Fruit fly (Drosophila melanogaster) whole organism, wandering third instar larva: Measurements from ENCODE around the gene CG13931.

Experiments
- Abd-B ChIP-seq: fragments of >200 bp; optimal IDR thresholded peaks from 2 replicates; lab custom pipeline; 2017; ENCODE audit warnings: missing biosample characterization, missing genetic modification characterization
- CG32264 ChIP-seq: fragments of 200-800 bp; sonication (Bioruptor generic); optimal IDR thresholded peaks from 2 replicates; lab custom pipeline; 2016; ENCODE audit warnings: missing biosample characterization, missing genetic modification characterization
- CG9705 ChIP-seq: fragments of 200-800 bp; sonication (Bioruptor generic); optimal IDR thresholded peaks from 2 replicates; lab custom pipeline; 2018; ENCODE audit warnings: missing biosample characterization, mild to moderate bottlenecking, missing genetic modification characterization
- CrebA ChIP-seq: fragments of 200-800 bp; sonication (Bioruptor generic); optimal IDR thresholded peaks from 2 replicates; lab custom pipeline; 2016; ENCODE audit warnings: missing biosample characterization, mild to moderate bottlenecking, missing genetic modification characterization, borderline replicate concordance
- Dfd ChIP-seq: fragments of >200 bp; optimal IDR thresholded peaks from 2 replicates; lab custom pipeline; 2017; ENCODE audit warnings: missing biosample characterization, missing genetic modification characterization
- Dif ChIP-seq: fragments of 200-275, 200-300 bp; sonication (Bioruptor generic); optimal IDR thresholded peaks from 2 replicates; lab custom pipeline; 2018; ENCODE audit warnings: missing biosample characterization, missing genetic modification characterization; ENCODE audit not compliant: partially characterized antibody
- GATAd ChIP-seq: sonication (Bioruptor generic); optimal IDR thresholded peaks from 2 replicates; lab custom pipeline; 2016; ENCODE audit warnings: missing biosample characterization, missing genetic modification characterization
- HLH106 ChIP-seq: fragments of 200-800 bp; optimal IDR thresholded peaks from 3 replicates; lab custom pipeline; 2019; ENCODE audit warnings: missing biosample characterization, mild to moderate bottlenecking, missing genetic modification characterization, moderate library complexity
- Hnf4 ChIP-seq: fragments of 200-800 bp; sonication (Bioruptor generic); optimal IDR thresholded peaks from 2 replicates; lab custom pipeline; 2016; ENCODE audit warnings: missing biosample characterization, mild to moderate bottlenecking, missing genetic modification characterization
- Hr78 ChIP-seq: fragments of >200 bp; optimal IDR thresholded peaks from 2 replicates; lab custom pipeline; 2017; ENCODE audit warnings: missing biosample characterization, missing genetic modification characterization
- Hr83 ChIP-seq: fragments of 200-300 bp; sonication (Bioruptor generic); optimal IDR thresholded peaks from 2 replicates; lab custom pipeline; 2016; ENCODE audit warnings: missing biosample characterization, mild to moderate bottlenecking, missing genetic modification characterization, moderate library complexity; ENCODE audit not compliant: poor library complexity, severe bottlenecking
- Jra ChIP-seq: sonication (Bioruptor generic); optimal IDR thresholded peaks from 2 replicates; lab custom pipeline; 2016; ENCODE audit warnings: missing biosample characterization, missing genetic modification characterization
- Mio ChIP-seq: sonication (Bioruptor generic); optimal IDR thresholded peaks from 2 replicates; lab custom pipeline; 2016; ENCODE audit warnings: missing biosample characterization, missing genetic modification characterization
- Myc ChIP-seq: fragments of >200 bp; optimal IDR thresholded peaks from 2 replicates; lab custom pipeline; 2017
- N ChIP-seq: fragments of >200 bp; optimal IDR thresholded peaks from 2 replicates; lab custom pipeline; 2018; ENCODE audit warnings: missing biosample characterization, missing external identifiers, missing genetic modification characterization
- OdsH ChIP-seq: fragments of 200-800 bp; sonication (Bioruptor generic); optimal IDR thresholded peaks from 2 replicates; lab custom pipeline; 2016; ENCODE audit warnings: missing biosample characterization, mild to moderate bottlenecking, missing genetic modification characterization
- Rel ChIP-seq, 2 experiments: fragments of 200-800 bp; sonication (Bioruptor generic) in 1 of 2; optimal IDR thresholded peaks; 2 replicates in 1 of 2; 3 replicates in 1 of 2; lab custom pipeline; 2016 to 2019; ENCODE audit warnings: mild to moderate bottlenecking in 2 of 2, missing biosample characterization in 2 of 2, missing genetic modification characterization in 2 of 2, moderate library complexity in 1 of 2
- Sp1 ChIP-seq: fragments of 200-800 bp; sonication (Bioruptor generic); optimal IDR thresholded peaks from 3 replicates; lab custom pipeline; 2019; ENCODE audit warnings: missing biosample characterization, mild to moderate bottlenecking, missing genetic modification characterization, moderate library complexity
- Vsx2 ChIP-seq: fragments of 200-300, 225-300 bp; sonication (Bioruptor generic); optimal IDR thresholded peaks from 2 replicates; lab custom pipeline; 2018; ENCODE audit warnings: missing biosample characterization, missing genetic modification characterization; ENCODE audit not compliant: partially characterized antibody
- br ChIP-seq: fragments of 200-800 bp; sonication (Bioruptor generic); optimal IDR thresholded peaks from 2 replicates; lab custom pipeline; 2016; ENCODE audit warnings: missing biosample characterization, missing genetic modification characterization
- brk ChIP-seq: fragments of 200-800 bp; sonication (Bioruptor generic); optimal IDR thresholded peaks from 2 replicates; lab custom pipeline; 2016; ENCODE audit warnings: missing biosample characterization, mild to moderate bottlenecking, missing genetic modification characterization
- dl ChIP-seq, 2 experiments: fragments of 175-275, 200-275 bp in 1 of 2; fragments of 200-275 bp in 1 of 2; sonication (Bioruptor generic); optimal IDR thresholded peaks; lab custom pipeline; 2018; ENCODE audit warnings: mild to moderate bottlenecking in 2 of 2, missing biosample characterization in 2 of 2, missing genetic modification characterization in 2 of 2, moderate library complexity in 2 of 2; ENCODE audit not compliant: partially characterized antibody in 2 of 2, insufficient read depth in 1 of 2
- dmrt93B ChIP-seq: fragments of 200-800 bp; sonication (Bioruptor generic); optimal IDR thresholded peaks from 2 replicates; lab custom pipeline; 2018; ENCODE audit warnings: missing biosample characterization, mild to moderate bottlenecking, missing genetic modification characterization
- dsf ChIP-seq: sonication (Bioruptor generic); optimal IDR thresholded peaks from 2 replicates; lab custom pipeline; 2016; ENCODE audit warnings: missing biosample characterization, missing genetic modification characterization, borderline replicate concordance
- ey ChIP-seq: fragments of 200-800 bp; sonication (Bioruptor generic); optimal IDR thresholded peaks from 2 replicates; lab custom pipeline; 2016; ENCODE audit warnings: missing biosample characterization, missing genetic modification characterization
- foxo ChIP-seq, 2 experiments: fragments of 200-800 bp; sonication (Bioruptor generic); optimal IDR thresholded peaks; 2 replicates in 1 of 2; 3 replicates in 1 of 2; lab custom pipeline; 2016 to 2017; ENCODE audit warnings: missing biosample characterization in 2 of 2, missing genetic modification characterization in 2 of 2
- fru ChIP-seq: fragments of 200-800 bp; sonication (Bioruptor generic); optimal IDR thresholded peaks from 3 replicates; lab custom pipeline; 2016; ENCODE audit warnings: missing biosample characterization, mild to moderate bottlenecking, missing genetic modification characterization
- h ChIP-seq: fragments of 200-800 bp; sonication (Bioruptor generic); optimal IDR thresholded peaks from 3 replicates; lab custom pipeline; 2016; ENCODE audit warnings: missing biosample characterization, mild to moderate bottlenecking, missing genetic modification characterization
- jim ChIP-seq: fragments of 175-275, 200-325 bp; sonication (Bioruptor generic); optimal IDR thresholded peaks from 2 replicates; lab custom pipeline; 2016; ENCODE audit warnings: missing biosample characterization, mild to moderate bottlenecking, missing genetic modification characterization
- lola ChIP-seq: fragments of >200 bp; optimal IDR thresholded peaks from 2 replicates; lab custom pipeline; 2017; ENCODE audit warnings: missing biosample characterization, missing genetic modification characterization
- pan ChIP-seq: fragments of >200 bp; optimal IDR thresholded peaks from 2 replicates; lab custom pipeline; 2017
- psq ChIP-seq: fragments of 200-800 bp; sonication (Bioruptor generic); optimal IDR thresholded peaks from 3 replicates; lab custom pipeline; 2017; ENCODE audit warnings: missing biosample characterization, mild to moderate bottlenecking, missing genetic modification characterization, moderate library complexity
- rgr ChIP-seq: fragments of 200-800 bp; sonication (Bioruptor generic); optimal IDR thresholded peaks from 3 replicates; lab custom pipeline; 2016; ENCODE audit warnings: missing biosample characterization, mild to moderate bottlenecking, missing genetic modification characterization
- sage ChIP-seq: fragments of 200-800 bp; sonication (Bioruptor generic); optimal IDR thresholded peaks from 2 replicates; lab custom pipeline; 2016; ENCODE audit warnings: missing biosample characterization, mild to moderate bottlenecking, missing genetic modification characterization
- sv ChIP-seq: fragments of 200-800 bp; sonication (Bioruptor generic); optimal IDR thresholded peaks from 3 replicates; lab custom pipeline; 2016; ENCODE audit warnings: missing biosample characterization, missing genetic modification characterization
- tai ChIP-seq: sonication (Bioruptor generic); optimal IDR thresholded peaks from 2 replicates; lab custom pipeline; 2016; ENCODE audit warnings: missing biosample characterization, missing genetic modification characterization
- usp ChIP-seq: fragments of >200 bp; optimal IDR thresholded peaks from 2 replicates; lab custom pipeline; 2017; ENCODE audit warnings: missing biosample characterization, missing genetic modification characterization
- woc ChIP-seq: sonication (Bioruptor generic); optimal IDR thresholded peaks from 2 replicates; lab custom pipeline; 2016; ENCODE audit warnings: missing biosample characterization, mild to moderate bottlenecking, missing genetic modification characterization

The CG13931 gene

dm6 chr3L:1692859-1693258, 9.3 kb downstream of the CG13931 start:
- TF ChIP-seq usp (GFP tag; lab: Kevin White, UChicago) (no peak), h (GFP tag; lab: Kevin White, UChicago) (peak; percentile 37), Dfd (GFP tag; lab: Kevin White, UChicago) (no peak), CG32264 (GFP tag; lab: Kevin White, UChicago) (no peak), Mio (GFP tag; lab: Kevin White, UChicago) (no peak)
- TF ChIP-seq, all 38 proteins: peak for 1

- TF ChIP-seq woc (GFP tag; lab: Kevin White, UChicago) (peak; percentile 86), Mio (GFP tag; lab: Kevin White, UChicago) (no peak), pan (lab: Kevin White, UChicago) (no peak), Jra (peak; percentile 55), rgr (GFP tag; lab: Kevin White, UChicago) (peak; percentile 91), ey (GFP tag; lab: Kevin White, UChicago) (peak; percentile 90), brk (GFP tag; lab: Kevin White, UChicago) (peak; percentile 66), CG9705 (GFP tag; lab: Kevin White, UChicago) (peak; percentile 68), dmrt93B (GFP tag; lab: Kevin White, UChicago) (peak; percentile 84), GATAd (no peak), Abd-B (GFP tag; lab: Kevin White, UChicago) (no peak), Dfd (GFP tag; lab: Kevin White, UChicago) (no peak), usp (GFP tag; lab: Kevin White, UChicago) (no peak), jim (GFP tag; lab: Kevin White, UChicago) (no peak), CG32264 (GFP tag; lab: Kevin White, UChicago) (peak; percentile 79), tai (GFP tag; lab: Kevin White, UChicago) (no peak), lola (GFP tag; lab: Kevin White, UChicago) (no peak), Dif (GFP tag; lab: Kevin White, UChicago) (no peak), sv (no peak), h (GFP tag; lab: Kevin White, UChicago) (peak; percentile 84), Hr83 (no peak), psq (GFP tag; lab: Kevin White, UChicago) (peak; percentile 95), Vsx2 (GFP tag; lab: Kevin White, UChicago) (no peak), dsf (GFP tag; lab: Kevin White, UChicago) (peak; percentile 38), OdsH (peak; percentile 91), CrebA (GFP tag; lab: Kevin White, UChicago) (peak; percentile 33), br (peak; percentile 93), Rel (GFP tag; optimal IDR thresholded peaks at IDR 0.05; lab: Kevin White, UChicago) (peak; percentile 24), Rel (tag; optimal IDR thresholded peaks at IDR 0.05; lab: Kevin White, UChicago) (peak; percentile 22), Hnf4 (GFP tag; lab: Kevin White, UChicago) (peak; percentile 78), Sp1 (peak; percentile 88), dl (GFP tag; optimal IDR thresholded peaks at IDR 0.05; lab: Kevin White, UChicago; ENCODE audit: insufficient read depth in 1 of 2, partially characterized antibody in 2 of 2) (no peak), foxo (GFP tag; optimal IDR thresholded peaks at IDR 0.05; lab: Kevin White, UChicago) (peak; percentile 23 to 91), N (GFP tag; lab: Kevin White, UChicago) (no peak), Hr78 (GFP tag; lab: Kevin White, UChicago) (no peak), sage (GFP tag; lab: Kevin White, UChicago) (peak; percentile 51), Myc (lab: Kevin White, UChicago) (no peak), HLH106 (tag; lab: Kevin White, UChicago) (peak; percentile 85), fru (GFP tag; lab: Kevin White, UChicago) (peak; percentile 94)
Measured at dm6 chr3L:1692122-1692786, 10.0 kb downstream of the CG13931 start.
